Fruit fly (Drosophila melanogaster) whole organism, embryonic: ENCODE measurements around the gene Cpr30B.

ENCODE experiments used
- Aef1 ChIP-seq: fragments of 200-800 bp; sonication (Bioruptor generic); IDR thresholded peaks from 3 replicates; pipeline ENCODE4 v1.3.6; 2022; ENCODE audit warnings: missing biosample characterization, missing genetic modification characterization
- CG10147 ChIP-seq: fragments of 200-800 bp; sonication (Bioruptor generic); optimal IDR thresholded peaks from 2 replicates; lab custom pipeline; 2019; ENCODE audit warnings: missing biosample characterization, mild to moderate bottlenecking, missing genetic modification characterization, moderate library complexity
- CG10979 ChIP-seq: fragments of 200-800 bp; sonication (Bioruptor generic); optimal IDR thresholded peaks from 2 replicates; lab custom pipeline; 2018; ENCODE audit warnings: missing biosample characterization, mild to moderate bottlenecking, missing genetic modification characterization, moderate library complexity
- CG11695 ChIP-seq: fragments of 200-800 bp; sonication (Bioruptor generic); IDR thresholded peaks from 3 replicates; pipeline ENCODE4 v1.3.6; 2022; ENCODE audit warnings: missing biosample characterization, missing genetic modification characterization
- CG12236 ChIP-seq: fragments of 200-800 bp; sonication (Bioruptor generic); optimal IDR thresholded peaks from 2 replicates; lab custom pipeline; 2016; ENCODE audit warnings: missing biosample characterization, missing genetic modification characterization
- CG15269 ChIP-seq: fragments of 200-800 bp; sonication (Bioruptor generic); optimal IDR thresholded peaks from 2 replicates; lab custom pipeline; 2018; ENCODE audit warnings: missing biosample characterization, mild to moderate bottlenecking, missing genetic modification characterization, moderate library complexity
- CG2678 ChIP-seq: fragments of 200-800 bp; sonication (Bioruptor generic); optimal IDR thresholded peaks from 3 replicates; lab custom pipeline; 2019; ENCODE audit warnings: missing biosample characterization, mild to moderate bottlenecking, missing genetic modification characterization, moderate library complexity
- CG32532 ChIP-seq: fragments of 200-800 bp; sonication (Bioruptor generic); IDR thresholded peaks from 2 replicates; pipeline ENCODE4 v1.3.6; 2022; ENCODE audit warnings: missing biosample characterization, missing genetic modification characterization
- CG6689 ChIP-seq: fragments of 200-800 bp; sonication (Bioruptor generic); IDR thresholded peaks from 2 replicates; pipeline ENCODE4 v1.3.6; 2022; ENCODE audit warnings: missing biosample characterization, missing genetic modification characterization
- CG7357 ChIP-seq: fragments of 200-800 bp; sonication (Bioruptor generic); IDR thresholded peaks from 3 replicates; pipeline ENCODE4 v1.3.6; 2022; ENCODE audit warnings: missing biosample characterization, missing genetic modification characterization
- CG8290 ChIP-seq, 3 experiments: fragments of 200-800 bp; sonication (Bioruptor generic); optimal IDR thresholded peaks; 2 replicates each; lab custom pipeline; 2016 to 2019; ENCODE audit warnings: missing biosample characterization in 3 of 3, missing genetic modification characterization in 3 of 3, mild to moderate bottlenecking in 2 of 3, moderate library complexity in 1 of 3
- CoRest ChIP-seq: fragments of 200-800 bp; sonication (Bioruptor generic); optimal IDR thresholded peaks from 3 replicates; lab custom pipeline; 2018; ENCODE audit warnings: missing biosample characterization, mild to moderate bottlenecking, missing genetic modification characterization, moderate library complexity
- D19A ChIP-seq: fragments of 200-800 bp; optimal IDR thresholded peaks from 3 replicates; lab custom pipeline; 2019; ENCODE audit warnings: missing biosample characterization, mild to moderate bottlenecking, missing genetic modification characterization, moderate library complexity
- ERR ChIP-seq: fragments of 200-800 bp; sonication (Bioruptor generic); optimal IDR thresholded peaks from 2 replicates; lab custom pipeline; 2016; ENCODE audit warnings: missing biosample characterization, missing genetic modification characterization
- Ets97D ChIP-seq: fragments of 200-800 bp; sonication (Bioruptor generic); optimal IDR thresholded peaks from 3 replicates; lab custom pipeline; 2016; ENCODE audit warnings: missing biosample characterization, missing genetic modification characterization
- Fer2 ChIP-seq: fragments of 200-800 bp; sonication (Bioruptor generic); optimal IDR thresholded peaks from 2 replicates; lab custom pipeline; 2018; ENCODE audit warnings: missing biosample characterization, mild to moderate bottlenecking, missing genetic modification characterization, moderate library complexity
- H2.0 ChIP-seq: fragments of 200-800 bp; sonication (Bioruptor generic); IDR thresholded peaks from 2 replicates; pipeline ENCODE4 v1.3.6; 2022; ENCODE audit warnings: missing biosample characterization, missing genetic modification characterization
- HLH3B ChIP-seq: fragments of 200-800 bp; sonication (Bioruptor generic); IDR thresholded peaks from 2 replicates; pipeline ENCODE4 v1.3.6; 2022; ENCODE audit warnings: missing biosample characterization, missing genetic modification characterization
- Hmx ChIP-seq: fragments of 200-800 bp; sonication (Bioruptor generic); optimal IDR thresholded peaks from 2 replicates; lab custom pipeline; 2016; ENCODE audit warnings: missing biosample characterization, missing genetic modification characterization
- Hsf ChIP-seq: fragments of 200-800 bp; sonication (Bioruptor generic); optimal IDR thresholded peaks from 3 replicates; lab custom pipeline; 2016; ENCODE audit warnings: missing biosample characterization, missing genetic modification characterization
- Kr ChIP-seq: fragments of 200-800 bp; sonication (Bioruptor generic); optimal IDR thresholded peaks from 2 replicates; lab custom pipeline; 2017; ENCODE audit warnings: missing biosample characterization, mild to moderate bottlenecking, missing genetic modification characterization
- MESR4 ChIP-seq: fragments of 200-800 bp; sonication (Bioruptor generic); optimal IDR thresholded peaks from 2 replicates; lab custom pipeline; 2018; ENCODE audit warnings: missing biosample characterization, mild to moderate bottlenecking, missing genetic modification characterization, moderate library complexity
- NfI ChIP-seq: fragments of 200-800 bp; sonication (Bioruptor generic); optimal IDR thresholded peaks from 3 replicates; lab custom pipeline; 2018; ENCODE audit warnings: missing biosample characterization, mild to moderate bottlenecking, missing genetic modification characterization, moderate library complexity
- Oaz ChIP-seq: fragments of 200-800 bp; sonication (Bioruptor generic); IDR thresholded peaks from 2 replicates; pipeline ENCODE4 v1.3.6; 2022; ENCODE audit warnings: missing biosample characterization, missing genetic modification characterization
- Ravus ChIP-seq: fragments of 200-800 bp; sonication (Bioruptor generic); IDR thresholded peaks from 2 replicates; pipeline ENCODE4 v1.3.6; 2022; ENCODE audit warnings: missing biosample characterization, missing genetic modification characterization
- Six4 ChIP-seq: fragments of 200-800 bp; sonication (Bioruptor generic); optimal IDR thresholded peaks from 2 replicates; lab custom pipeline; 2016; ENCODE audit warnings: missing biosample characterization, missing genetic modification characterization
- cg ChIP-seq: fragments of 200-800 bp; sonication (Bioruptor generic); optimal IDR thresholded peaks from 3 replicates; lab custom pipeline; 2019; ENCODE audit warnings: missing biosample characterization, mild to moderate bottlenecking, missing genetic modification characterization, moderate library complexity
- chm ChIP-seq: fragments of 200-800 bp; sonication (Bioruptor generic); IDR thresholded peaks from 2 replicates; pipeline ENCODE4 v1.3.6; 2022; ENCODE audit warnings: missing biosample characterization, missing genetic modification characterization
- dmrt11E ChIP-seq: fragments of 200-800 bp; sonication (Bioruptor generic); optimal IDR thresholded peaks from 3 replicates; lab custom pipeline; 2018; ENCODE audit warnings: missing biosample characterization, mild to moderate bottlenecking, missing genetic modification characterization, moderate library complexity
- fd96Cb ChIP-seq: fragments of 200-800 bp; sonication (Bioruptor generic); optimal IDR thresholded peaks from 2 replicates; lab custom pipeline; 2018; ENCODE audit warnings: missing biosample characterization, mild to moderate bottlenecking, missing genetic modification characterization, moderate library complexity
- ham ChIP-seq: fragments of 200-800 bp; sonication (Bioruptor generic); IDR thresholded peaks from 2 replicates; pipeline ENCODE4 v1.3.6; 2022; ENCODE audit warnings: missing biosample characterization, missing genetic modification characterization
- lola ChIP-seq, 3 experiments: fragments of >200 bp in 2 of 3; fragments of 200-800 bp in 1 of 3; sonication (Bioruptor generic) in 1 of 3; optimal IDR thresholded peaks; 2 replicates each; lab custom pipeline; 2017 to 2019; ENCODE audit warnings: missing biosample characterization in 3 of 3, missing genetic modification characterization in 3 of 3, mild to moderate bottlenecking in 1 of 3, moderate library complexity in 1 of 3
- pb ChIP-seq: fragments of 200-800 bp; sonication (Bioruptor generic); optimal IDR thresholded peaks from 3 replicates; lab custom pipeline; 2016; ENCODE audit warnings: missing biosample characterization, missing genetic modification characterization
- row ChIP-seq: fragments of 200-800 bp; sonication (Bioruptor generic); IDR thresholded peaks from 3 replicates; pipeline ENCODE4 v1.3.6; 2022; ENCODE audit warnings: missing biosample characterization, missing genetic modification characterization
- stc ChIP-seq: fragments of 200-800 bp; sonication (Bioruptor generic); IDR thresholded peaks from 2 replicates; pipeline ENCODE4 v1.3.6; 2022; ENCODE audit warnings: missing biosample characterization, missing genetic modification characterization
- sug ChIP-seq: fragments of 200-800 bp; optimal IDR thresholded peaks from 2 replicates; lab custom pipeline; 2019; ENCODE audit warnings: missing biosample characterization, mild to moderate bottlenecking, missing genetic modification characterization, moderate library complexity

Gene Cpr30B

DNA sequence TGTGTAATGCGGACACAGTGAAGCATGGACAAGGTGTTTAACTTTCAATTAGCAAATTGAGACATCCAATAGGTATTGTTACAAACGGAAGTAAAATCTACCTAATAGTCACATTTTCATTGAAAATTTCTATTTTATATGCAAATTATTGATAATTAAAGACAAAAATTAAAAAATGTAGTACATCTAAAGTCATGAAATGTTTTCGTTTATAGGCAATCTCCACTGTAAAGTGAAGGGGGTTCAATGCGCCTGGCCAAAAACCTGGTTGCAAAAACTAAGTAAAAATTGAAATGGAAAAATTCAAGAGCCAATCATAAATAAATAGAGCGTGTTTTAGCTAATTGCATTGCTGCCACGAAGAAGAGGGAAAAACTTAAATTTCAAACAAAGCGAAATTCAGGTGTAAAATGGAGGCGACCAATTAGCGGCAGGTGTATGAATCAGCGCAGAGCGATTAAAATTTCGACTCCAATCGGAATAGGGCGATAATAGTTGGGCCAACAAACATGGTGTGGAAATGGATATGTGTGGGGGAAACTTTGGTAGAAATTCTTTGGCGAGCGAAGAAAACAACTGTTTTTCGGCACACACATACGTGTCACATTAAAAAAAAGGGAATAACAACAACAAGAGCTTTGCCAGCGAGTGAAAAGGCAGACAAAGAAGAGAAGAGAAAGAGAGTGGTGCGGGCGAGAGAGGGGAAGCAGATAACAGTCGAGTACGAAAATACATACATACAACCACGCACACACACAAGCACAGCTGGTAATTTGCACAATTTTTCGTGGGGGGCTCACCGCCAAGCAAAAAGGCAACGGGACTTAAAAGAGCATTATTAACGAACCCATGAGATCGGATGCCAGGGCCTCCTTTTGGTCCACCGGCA, 49.1 kb upstream of the Cpr30B start (continued):
- TF ChIP-seq CG32532, result peak; percentile 73; the same call in 1 of the 2 replicates
- TF ChIP-seq CG7357 (GFP tag; lab: Robert Waterston, UW), result peak; percentile 51; the same call in 2 of the 3 replicates
- 0 out of 3 replicates have a peak, but pooled peaks have one; percentile 23 for TF ChIP-seq Aef1
- TF ChIP-seq dmrt11E (tag; lab: Kevin White, UChicago), result no peak
- TF ChIP-seq HLH3B (GFP tag; lab: Robert Waterston, UW), result peak; percentile 53; the same call in 1 of the 2 replicates
- no peak for TF ChIP-seq Hsf (GFP tag; lab: Kevin White, UChicago)
- TF ChIP-seq Oaz (GFP tag; lab: Robert Waterston, UW), result peak; percentile 44; the same call in 1 of the 2 replicates
- TF ChIP-seq CG11695 (GFP tag; lab: Robert Waterston, UW), result peak; percentile 60; the same call in 2 of the 3 replicates
- TF ChIP-seq row (GFP tag; lab: Robert Waterston, UW), result peak; percentile 82
- peak; percentile 16 for TF ChIP-seq Fer2 (tag; lab: Kevin White, UChicago)
- no peak for TF ChIP-seq CG8290 (GFP tag; optimal IDR thresholded peaks at IDR 0.05; lab: Kevin White, UChicago)
- peak in 1 of 2 experiments; percentile 17 for TF ChIP-seq CG8290 (tag; optimal IDR thresholded peaks at IDR 0.05; lab: Kevin White, UChicago)
- peak; percentile 33 for TF ChIP-seq sug (tag; lab: Kevin White, UChicago)
- 0 out of 2 replicates have a peak, but pooled peaks have one; percentile 15 for TF ChIP-seq H2.0 (GFP tag; lab: Robert Waterston, UW)
- TF ChIP-seq CG10147 (GFP tag; lab: Kevin White, UChicago), result peak; percentile 23
- peak; percentile 1 for TF ChIP-seq CoRest (tag; lab: Kevin White, UChicago)
- TF ChIP-seq lola (GFP tag; optimal IDR thresholded peaks at IDR 0.05; lab: Kevin White, UChicago), result peak in 1 of 3 experiments; percentile 19
- TF ChIP-seq fd96Cb (tag; lab: Kevin White, UChicago), result peak; percentile 40
- TF ChIP-seq CG12236, result no peak
- peak; percentile 42 for TF ChIP-seq NfI (GFP tag; lab: Kevin White, UChicago)
- peak; percentile 46 for TF ChIP-seq CG15269 (tag; lab: Kevin White, UChicago)
- TF ChIP-seq CG2678 (tag; lab: Kevin White, UChicago), result peak; percentile 75
- TF ChIP-seq CG10979 (tag; lab: Kevin White, UChicago), result peak; percentile 25
- TF ChIP-seq Ets97D (GFP tag; lab: Kevin White, UChicago), result no peak
- TF ChIP-seq Kr (GFP tag; lab: Kevin White, UChicago), result no peak
- no peak for TF ChIP-seq Hmx (GFP tag; lab: Kevin White, UChicago)
- TF ChIP-seq pb (GFP tag; lab: Kevin White, UChicago), result no peak
- TF ChIP-seq ham (GFP tag; lab: Robert Waterston, UW), result no peak
- peak; percentile 13 for TF ChIP-seq Six4
- TF ChIP-seq cg (GFP tag; lab: Kevin White, UChicago), result peak; percentile 73
- TF ChIP-seq ERR, result no peak
- peak; percentile 49 for TF ChIP-seq CG6689 (GFP tag; lab: Robert Waterston, UW)
- no peak for TF ChIP-seq Ravus (GFP tag; lab: Robert Waterston, UW)
- TF ChIP-seq D19A, result peak; percentile 45
- peak; percentile 35; the same call in 1 of the 2 replicates for TF ChIP-seq stc (GFP tag; lab: Robert Waterston, UW)
- peak; percentile 4 for TF ChIP-seq MESR4 (GFP tag; lab: Kevin White, UChicago)
- no peak for TF ChIP-seq chm (GFP tag; lab: Robert Waterston, UW)
